Worm (Caenorhabditis elegans) whole organism, midembryonic: Measurements from ENCODE around the gene fip-2.

Source experiments
- cog-1 ChIP-seq: sonication (generic microtip); optimal IDR thresholded peaks from 2 replicates; lab custom pipeline; 2016; ENCODE audit warnings: missing genetic modification characterization, missing compliant biosample characterization
- ref-1 ChIP-seq: fragments of 200-800 bp; sonication (Bioruptor generic); conservative IDR thresholded peaks from 2 replicates; pipeline ENCODE4 v1.3.6; 2022; ENCODE audit warnings: missing genetic modification reagents, missing genetic modification characterization, missing compliant biosample characterization
- tab-1 ChIP-seq: fragments of 200-800 bp; sonication (Bioruptor generic); IDR thresholded peaks from 2 replicates; pipeline ENCODE4 v1.3.6; 2022; ENCODE audit warnings: missing genetic modification characterization, missing compliant biosample characterization
- ztf-29 ChIP-seq: fragments of 200-800 bp; sonication (Bioruptor generic); IDR thresholded peaks from 2 replicates; pipeline ENCODE4 v1.3.6; 2022; ENCODE audit warnings: missing genetic modification reagents, missing genetic modification characterization, missing compliant biosample characterization

- TF ChIP-seq ztf-29 (no peak), cog-1 (tag; lab: Kevin White, UChicago) (no peak), ref-1 (GFP tag; lab: Robert Waterston, UW) (no peak), tab-1 (no peak)
These were observed 45.7 kb upstream of the fip-2 start, which contains the start of gene oac-41 for ce11 chrV:9022078-9022477.
